Fruit fly (Drosophila melanogaster): Measurements from ENCODE around the gene FucTD.

The FucTD gene

DNA sequence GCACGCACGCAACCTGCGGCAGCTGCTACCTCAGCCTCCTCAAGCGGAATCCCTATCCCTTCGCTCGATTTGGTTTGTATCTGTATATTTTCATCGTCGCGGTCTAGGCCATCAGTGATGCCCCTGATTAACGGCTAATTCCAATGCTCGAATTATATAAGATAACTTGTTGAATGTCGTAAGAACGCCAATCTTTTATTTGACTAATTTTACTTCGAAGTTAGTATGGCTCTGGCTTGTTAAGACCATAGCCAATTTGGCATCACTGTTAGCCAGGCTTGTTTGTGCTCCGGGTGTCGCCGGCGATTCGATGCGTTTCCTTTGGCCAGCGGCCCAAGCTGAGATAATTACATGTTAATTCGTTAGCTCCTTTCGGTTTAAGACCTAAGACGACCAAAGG lies 2.0 kb upstream of the FucTD start:
- TF ChIP-seq tai (GFP tag; optimal IDR thresholded peaks at IDR 0.05) (no peak), woc (GFP tag; optimal IDR thresholded peaks at IDR 0.05) (no peak), psq (GFP tag; optimal IDR thresholded peaks at IDR 0.05) (peak; percentile 22), Hnf4 (GFP tag; optimal IDR thresholded peaks at IDR 0.05) (peak; percentile 20), h (GFP tag; optimal IDR thresholded peaks at IDR 0.05) (peak; percentile 25), ey (GFP tag; optimal IDR thresholded peaks at IDR 0.05) (peak; percentile 43), CG9705 (GFP tag; optimal IDR thresholded peaks at IDR 0.05) (no peak), sage (GFP tag; optimal IDR thresholded peaks at IDR 0.05) (no peak), foxo (GFP tag; optimal IDR thresholded peaks at IDR 0.05) (peak in 1 of 2 experiments; percentile 57), Sp1 (GFP tag; optimal IDR thresholded peaks at IDR 0.05) (no peak), jim (GFP tag; optimal IDR thresholded peaks at IDR 0.05) (no peak), rgr (GFP tag; optimal IDR thresholded peaks at IDR 0.05) (peak; percentile 61), OdsH (GFP tag; optimal IDR thresholded peaks at IDR 0.05) (peak; percentile 1), fru (GFP tag; optimal IDR thresholded peaks at IDR 0.05) (peak; percentile 49), br (GFP tag; optimal IDR thresholded peaks at IDR 0.05) (peak; percentile 51), Dif (GFP tag; optimal IDR thresholded peaks at IDR 0.05; ENCODE audit: partially characterized antibody) (no peak), brk (GFP tag; optimal IDR thresholded peaks at IDR 0.05) (no peak)

DNA sequence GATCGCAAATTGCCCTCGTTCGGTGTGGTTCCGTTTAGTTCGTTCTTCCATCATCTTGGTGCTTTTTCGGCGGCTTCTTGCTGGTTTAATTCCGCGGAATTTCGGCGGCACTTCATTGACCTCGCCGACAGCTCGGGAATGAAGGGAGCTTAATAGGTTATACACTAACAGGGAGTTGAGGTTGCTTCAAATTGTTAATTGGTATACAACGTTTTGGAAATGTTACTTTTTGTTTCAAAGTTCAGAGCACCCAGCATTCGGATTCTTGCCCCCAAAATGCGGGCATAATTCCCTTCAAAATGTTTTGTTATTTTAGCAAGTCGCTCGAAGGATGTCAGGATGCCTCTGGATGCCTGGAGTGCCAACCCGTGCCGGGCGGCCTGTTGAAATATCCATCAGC lies 1.9 kb downstream of the FucTD start:
- TF ChIP-seq ey (GFP tag; optimal IDR thresholded peaks at IDR 0.05) (peak; percentile 18), Dfd (GFP tag; optimal IDR thresholded peaks at IDR 0.05) (no peak), rgr (GFP tag; optimal IDR thresholded peaks at IDR 0.05) (peak; percentile 19), Hr78 (GFP tag; optimal IDR thresholded peaks at IDR 0.05) (no peak), fru (GFP tag; optimal IDR thresholded peaks at IDR 0.05) (peak; percentile 36), dmrt93B (GFP tag; optimal IDR thresholded peaks at IDR 0.05) (no peak), h (GFP tag; optimal IDR thresholded peaks at IDR 0.05) (peak; percentile 53), woc (GFP tag; optimal IDR thresholded peaks at IDR 0.05) (peak; percentile 50), foxo (GFP tag; optimal IDR thresholded peaks at IDR 0.05) (peak in 1 of 2 experiments; percentile 43)

DNA sequence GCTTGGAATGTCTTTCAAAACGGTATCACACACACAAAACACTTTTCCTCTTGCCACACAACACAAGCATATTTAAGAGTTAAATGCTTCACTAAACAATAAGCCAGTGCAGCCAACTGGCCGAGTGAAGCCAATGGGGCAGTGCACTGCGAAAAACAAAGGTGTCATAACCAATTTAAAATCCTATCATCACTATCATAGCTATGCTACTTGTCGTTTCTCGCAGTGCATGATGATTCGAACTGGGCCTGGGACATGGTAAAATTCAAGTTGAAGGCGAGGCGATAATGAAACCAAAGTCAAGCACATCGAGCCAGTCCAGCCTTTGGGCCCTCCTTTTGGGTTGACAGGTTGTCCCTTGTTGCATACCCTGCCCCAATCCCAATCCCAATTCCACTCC lies 2.8 kb downstream of the FucTD start:
- TF ChIP-seq Rel (GFP tag; optimal IDR thresholded peaks at IDR 0.05) (no peak), Rel (tag; optimal IDR thresholded peaks at IDR 0.05) (no peak), sv (GFP tag; optimal IDR thresholded peaks at IDR 0.05) (no peak), Myc (optimal IDR thresholded peaks at IDR 0.05) (no peak), Vsx2 (GFP tag; optimal IDR thresholded peaks at IDR 0.05; ENCODE audit: partially characterized antibody) (no peak), brk (GFP tag; optimal IDR thresholded peaks at IDR 0.05) (no peak), HLH106 (tag; optimal IDR thresholded peaks at IDR 0.05) (peak; percentile 3), CG9705 (GFP tag; optimal IDR thresholded peaks at IDR 0.05) (no peak), fru (GFP tag; optimal IDR thresholded peaks at IDR 0.05) (peak; percentile 25), ey (GFP tag; optimal IDR thresholded peaks at IDR 0.05) (peak; percentile 10), Hr83 (GFP tag; optimal IDR thresholded peaks at IDR 0.05; ENCODE audit: poor library complexity, severe bottlenecking) (no peak), lola (GFP tag; optimal IDR thresholded peaks at IDR 0.05) (no peak), h (GFP tag; optimal IDR thresholded peaks at IDR 0.05) (peak; percentile 33), foxo (GFP tag; optimal IDR thresholded peaks at IDR 0.05) (peak in 1 of 2 experiments; percentile 23), Sp1 (GFP tag; optimal IDR thresholded peaks at IDR 0.05) (no peak), Mio (GFP tag; optimal IDR thresholded peaks at IDR 0.05) (no peak), rgr (GFP tag; optimal IDR thresholded peaks at IDR 0.05) (no peak), Jra (GFP tag; optimal IDR thresholded peaks at IDR 0.05) (no peak), woc (GFP tag; optimal IDR thresholded peaks at IDR 0.05) (peak; percentile 1), CrebA (GFP tag; optimal IDR thresholded peaks at IDR 0.05; ENCODE audit: borderline replicate concordance) (no peak), tai (GFP tag; optimal IDR thresholded peaks at IDR 0.05) (no peak), Dfd (GFP tag; optimal IDR thresholded peaks at IDR 0.05) (no peak)

DNA sequence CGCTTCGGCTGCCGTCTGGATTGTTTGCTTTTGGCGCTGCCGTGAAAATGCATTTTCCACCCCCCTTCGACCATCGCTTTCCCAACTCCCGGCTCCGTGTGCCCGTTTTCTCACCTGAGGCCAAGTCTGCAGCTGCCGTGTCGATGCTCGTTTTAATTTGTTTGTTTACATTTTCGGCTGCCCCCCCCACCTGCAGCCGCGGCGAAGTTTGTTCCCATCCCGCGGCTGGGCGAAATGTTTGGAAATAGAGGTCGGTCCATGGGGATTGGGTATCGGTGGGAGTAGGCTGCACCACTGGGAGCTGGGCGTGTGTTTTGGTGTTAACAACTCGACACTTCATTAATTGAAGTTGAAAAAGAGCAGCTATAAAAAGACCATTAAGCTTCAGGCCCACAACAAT lies 3.9 kb downstream of the FucTD start:
- TF ChIP-seq sv (GFP tag; optimal IDR thresholded peaks at IDR 0.05) (no peak), Hr78 (GFP tag; optimal IDR thresholded peaks at IDR 0.05) (no peak), Hnf4 (GFP tag; optimal IDR thresholded peaks at IDR 0.05) (no peak), Abd-B (GFP tag; optimal IDR thresholded peaks at IDR 0.05) (no peak), psq (GFP tag; optimal IDR thresholded peaks at IDR 0.05) (no peak), dsf (GFP tag; optimal IDR thresholded peaks at IDR 0.05; ENCODE audit: borderline replicate concordance) (no peak), GATAd (GFP tag; optimal IDR thresholded peaks at IDR 0.05) (no peak), sage (GFP tag; optimal IDR thresholded peaks at IDR 0.05) (no peak), tai (GFP tag; optimal IDR thresholded peaks at IDR 0.05) (no peak), jim (GFP tag; optimal IDR thresholded peaks at IDR 0.05) (no peak), Mio (GFP tag; optimal IDR thresholded peaks at IDR 0.05) (no peak), ey (GFP tag; optimal IDR thresholded peaks at IDR 0.05) (no peak), Myc (optimal IDR thresholded peaks at IDR 0.05) (no peak), Dfd (GFP tag; optimal IDR thresholded peaks at IDR 0.05) (no peak), rgr (GFP tag; optimal IDR thresholded peaks at IDR 0.05) (no peak), lola (GFP tag; optimal IDR thresholded peaks at IDR 0.05) (no peak), N (GFP tag; optimal IDR thresholded peaks at IDR 0.05) (no peak), fru (GFP tag; optimal IDR thresholded peaks at IDR 0.05) (no peak)
